Worm (Caenorhabditis elegans) whole organism, L2 larva: ENCODE measurements around the gene ZK757.10.

Experiments used
- F13H6.1 ChIP-seq: sonication (generic microtip); optimal IDR thresholded peaks from 2 replicates; lab custom pipeline; 2016; ENCODE audit warnings: missing genetic modification characterization, missing compliant biosample characterization
- ama-1 ChIP-seq: fragments of 150-350 bp; optimal IDR thresholded peaks from 2 replicates; lab custom pipeline; 2018; ENCODE audit warnings: inconsistent platforms
- blmp-1 ChIP-seq: sonication (generic microtip); optimal IDR thresholded peaks from 2 replicates; lab custom pipeline; 2017; ENCODE audit warnings: missing genetic modification characterization, mild to moderate bottlenecking, missing compliant biosample characterization, antibody characterized with exemption, moderate library complexity; ENCODE audit not compliant: insufficient read depth
- ceh-82 ChIP-seq: fragments of 150-350 bp; optimal IDR thresholded peaks from 2 replicates; lab custom pipeline; 2014; ENCODE audit warnings: missing biosample characterization, missing genetic modification characterization
- dmd-4 ChIP-seq: sonication (generic microtip); optimal IDR thresholded peaks from 2 replicates; lab custom pipeline; 2017; ENCODE audit warnings: missing biosample characterization, missing genetic modification characterization
- elt-3 ChIP-seq: sonication (generic microtip); optimal IDR thresholded peaks from 2 replicates; lab custom pipeline; 2017; ENCODE audit warnings: missing biosample characterization, missing genetic modification characterization
- lin-13 ChIP-seq: fragments of 150-350 bp; optimal IDR thresholded peaks from 2 replicates; lab custom pipeline; 2014; ENCODE audit warnings: missing biosample characterization, missing genetic modification reagents, missing genetic modification characterization
- nhr-12 ChIP-seq: fragments of 150-350 bp; optimal IDR thresholded peaks from 2 replicates; lab custom pipeline; 2014; ENCODE audit warnings: missing biosample characterization, missing genetic modification characterization
- nhr-237 ChIP-seq: fragments of 150-350 bp; optimal IDR thresholded peaks from 2 replicates; lab custom pipeline; 2014; ENCODE audit warnings: missing biosample characterization, missing genetic modification characterization
- skn-1 ChIP-seq: sonication (generic microtip); optimal IDR thresholded peaks from 2 replicates; lab custom pipeline; 2017; ENCODE audit warnings: missing biosample characterization, missing genetic modification characterization
- snpc-4 ChIP-seq: fragments of 150-350 bp; optimal IDR thresholded peaks from 2 replicates; lab custom pipeline; 2014; ENCODE audit warnings: missing biosample characterization, missing genetic modification characterization

DNA sequence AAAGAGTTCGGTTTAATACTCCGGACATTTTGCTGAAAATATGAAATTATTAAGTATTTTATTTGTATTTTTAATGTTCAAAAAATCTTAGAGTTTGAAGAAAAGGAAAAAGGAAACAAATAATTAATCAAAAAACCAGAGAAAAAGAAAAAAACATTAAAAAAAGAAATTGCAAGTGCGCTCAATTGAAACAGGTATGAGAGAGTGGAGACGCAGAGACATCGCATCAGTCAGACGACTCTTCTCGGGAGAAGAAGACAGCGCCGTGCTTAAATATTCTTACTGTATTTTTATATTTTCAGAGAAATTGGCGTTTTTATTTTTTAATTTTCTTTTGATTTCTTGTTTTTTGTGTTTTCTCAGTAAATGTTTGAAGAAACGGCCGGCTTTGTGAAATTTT is 29.0 kb upstream of the ZK757.10 start, which contains the start of gene mrpl-36:
- TF ChIP-seq snpc-4 (tag; lab: Kevin White, UChicago) (no peak), ceh-82 (no peak), elt-3 (tag; lab: Kevin White, UChicago) (no peak), nhr-12 (tag; lab: Kevin White, UChicago) (no peak), F13H6.1 (tag; lab: Kevin White, UChicago) (no peak), ama-1 (no peak), lin-13 (GFP tag; lab: Kevin White, UChicago) (peak; percentile 24), nhr-237 (tag; lab: Kevin White, UChicago) (no peak), dmd-4 (no peak), blmp-1 (tag; lab: Kevin White, UChicago) (no peak), skn-1 (no peak)
